Worm (Caenorhabditis elegans) whole organism, L3 larva: ENCODE measurements around the gene Y51B9A.9.

Experiments used
- ceh-82 ChIP-seq: fragments of 150-350 bp; optimal IDR thresholded peaks from 2 replicates; lab custom pipeline; 2014; ENCODE audit warnings: missing biosample characterization, missing genetic modification characterization
- lin-15B ChIP-seq: fragments of 150-350 bp; optimal IDR thresholded peaks from 2 replicates; lab custom pipeline; 2014; ENCODE audit warnings: missing biosample characterization, missing genetic modification characterization
- mdl-1 ChIP-seq: fragments of 150-350 bp; optimal IDR thresholded peaks from 2 replicates; lab custom pipeline; 2014; ENCODE audit warnings: missing biosample characterization, missing genetic modification characterization
- nhr-11 ChIP-seq: fragments of 150-350 bp; optimal IDR thresholded peaks from 2 replicates; lab custom pipeline; 2014; ENCODE audit warnings: missing biosample characterization, missing genetic modification characterization
- nhr-76 ChIP-seq: fragments of 150-350 bp; sonication (generic microtip); optimal IDR thresholded peaks from 5 replicates; lab custom pipeline; 2014; ENCODE audit warnings: missing biosample characterization, missing genetic modification characterization
- snpc-4 ChIP-seq: fragments of 150-350 bp; optimal IDR thresholded peaks from 2 replicates; lab custom pipeline; 2014; ENCODE audit warnings: missing biosample characterization, missing genetic modification characterization
- unc-62 ChIP-seq: fragments of 150-350 bp; sonication (generic microtip); optimal IDR thresholded peaks from 4 replicates; lab custom pipeline; 2014; ENCODE audit warnings: missing biosample characterization, missing genetic modification reagents, missing genetic modification characterization

DNA sequence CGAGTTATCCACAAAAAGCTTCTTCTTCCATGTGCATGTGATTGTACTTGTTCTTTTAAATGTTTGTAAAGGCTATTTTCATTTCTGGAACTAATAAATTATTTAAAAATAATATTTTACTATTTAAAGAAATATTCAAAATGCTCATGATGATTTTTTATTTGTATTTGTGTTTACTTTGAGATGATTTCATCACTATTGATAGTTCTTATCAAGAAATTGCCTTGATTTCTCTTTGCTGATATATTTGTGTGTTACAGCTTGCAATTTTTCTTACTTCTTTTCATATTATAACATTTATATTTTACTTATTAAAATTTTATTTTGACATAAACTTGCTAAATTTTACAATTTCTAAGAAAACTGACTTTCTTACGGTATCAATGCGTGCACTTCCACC lies 19.2 kb downstream of the Y51B9A.9 start:
- no peak for TF ChIP-seq nhr-11 (tag; lab: Kevin White, UChicago)
- TF ChIP-seq unc-62 (GFP tag; lab: Kevin White, UChicago) = no peak
- TF ChIP-seq snpc-4 (tag; lab: Kevin White, UChicago) = no peak
- no peak for TF ChIP-seq lin-15B (tag; lab: Kevin White, UChicago)
- no peak for TF ChIP-seq ceh-82
- no peak for TF ChIP-seq nhr-76 (tag; lab: Kevin White, UChicago)
- TF ChIP-seq mdl-1 (tag; lab: Kevin White, UChicago) = no peak
